Worm (Caenorhabditis elegans) whole organism, L1 larva: Measurements from ENCODE around the gene R04E5.7.

Experiments
- C04F5.9 ChIP-seq: sonication (generic microtip); optimal IDR thresholded peaks from 2 replicates; lab custom pipeline; 2016; ENCODE audit warnings: missing genetic modification characterization, missing compliant biosample characterization
- C16A3.4 ChIP-seq: fragments of 150-350 bp; optimal IDR thresholded peaks from 2 replicates; lab custom pipeline; 2014; ENCODE audit warnings: missing biosample characterization, missing genetic modification characterization
- F16B12.6 ChIP-seq: fragments of 150-350 bp; optimal IDR thresholded peaks from 2 replicates; lab custom pipeline; 2014; ENCODE audit warnings: missing biosample characterization, missing genetic modification characterization
- Y116A8C.19 ChIP-seq: sonication (generic microtip); optimal IDR thresholded peaks from 2 replicates; lab custom pipeline; 2016; ENCODE audit warnings: missing compliant biosample characterization, missing genetic modification characterization, borderline replicate concordance
- aha-1 ChIP-seq: fragments of 150-350 bp; optimal IDR thresholded peaks from 2 replicates; lab custom pipeline; 2014; ENCODE audit warnings: missing biosample characterization, missing genetic modification characterization
- blmp-1 ChIP-seq: fragments of 150-350 bp; optimal IDR thresholded peaks from 2 replicates; lab custom pipeline; 2014; ENCODE audit warnings: missing biosample characterization, missing genetic modification characterization
- ceh-82 ChIP-seq, 3 experiments: fragments of 150-350 bp in 1 of 3; sonication (generic microtip) in 2 of 3; optimal IDR thresholded peaks; 2 replicates each; lab custom pipeline; 2014 to 2017; ENCODE audit warnings: missing biosample characterization in 3 of 3, missing genetic modification characterization in 3 of 3
- ces-1 ChIP-seq: fragments of 150-350 bp; optimal IDR thresholded peaks from 2 replicates; lab custom pipeline; 2014; ENCODE audit warnings: missing biosample characterization, missing genetic modification reagents, missing genetic modification characterization
- dsc-1 ChIP-seq: sonication (generic microtip); optimal IDR thresholded peaks from 2 replicates; lab custom pipeline; 2016; ENCODE audit warnings: mild to moderate bottlenecking, missing genetic modification characterization, missing compliant biosample characterization
- efl-1 ChIP-seq, 4 experiments: fragments of 150-350 bp; optimal IDR thresholded peaks in 3 of 4; peaks in 1 of 4; 1 replicate in 1 of 4; 2 replicates in 3 of 4; lab custom pipeline; 2014; ENCODE audit warnings: missing biosample characterization in 2 of 4, missing genetic modification characterization in 2 of 4, missing genetic modification reagents in 2 of 4
- elt-3 ChIP-seq, 6 experiments: fragments of 150-350 bp in 1 of 6; sonication (generic microtip); optimal IDR thresholded peaks; 2 replicates each; lab custom pipeline; 2017 to 2018; ENCODE audit warnings: missing biosample characterization in 6 of 6, missing genetic modification characterization in 6 of 6, inconsistent platforms in 1 of 6
- ets-5 ChIP-seq: fragments of 200-800 bp; sonication (Bioruptor generic); IDR thresholded peaks from 2 replicates; pipeline ENCODE4 v1.3.6; 2022; ENCODE audit warnings: missing genetic modification characterization, missing compliant biosample characterization
- fkh-8 ChIP-seq: sonication (generic microtip); optimal IDR thresholded peaks from 2 replicates; lab custom pipeline; 2016; ENCODE audit warnings: mild to moderate bottlenecking, missing genetic modification characterization, missing compliant biosample characterization
- grh-1 ChIP-seq: fragments of 200-800 bp; sonication (Bioruptor generic); IDR thresholded peaks from 2 replicates; pipeline ENCODE4 v1.3.6; 2022; ENCODE audit warnings: missing genetic modification reagents, missing genetic modification characterization, missing compliant biosample characterization
- hlh-4 ChIP-seq: sonication (generic microtip); optimal IDR thresholded peaks from 2 replicates; lab custom pipeline; 2016; ENCODE audit warnings: mild to moderate bottlenecking, missing genetic modification characterization, missing compliant biosample characterization
- lin-13 ChIP-seq: fragments of 150-350 bp; optimal IDR thresholded peaks from 2 replicates; lab custom pipeline; 2014; ENCODE audit warnings: missing biosample characterization, missing genetic modification reagents, missing genetic modification characterization
- lin-14 ChIP-seq: fragments of 200-800 bp; sonication (Bioruptor generic); optimal IDR thresholded peaks from 2 replicates; lab custom pipeline; 2018; ENCODE audit warnings: mild to moderate bottlenecking, missing genetic modification characterization, moderate library complexity, missing compliant biosample characterization
- lin-15B ChIP-seq: fragments of 150-350 bp; sonication (generic microtip); optimal IDR thresholded peaks from 3 replicates; lab custom pipeline; 2014; ENCODE audit warnings: missing biosample characterization, missing genetic modification characterization
- lin-35 ChIP-seq, 2 experiments: fragments of 150-350 bp; optimal IDR thresholded peaks; 2 replicates each; lab custom pipeline; 2014; ENCODE audit warnings: missing biosample characterization in 2 of 2, missing genetic modification characterization in 2 of 2, missing genetic modification reagents in 2 of 2
- lsy-2 ChIP-seq, 2 experiments: fragments of 150-350 bp; optimal IDR thresholded peaks; 2 replicates each; lab custom pipeline; 2014; ENCODE audit warnings: missing biosample characterization in 2 of 2, missing genetic modification characterization in 2 of 2
- mdl-1 ChIP-seq, 2 experiments: fragments of 150-350 bp; optimal IDR thresholded peaks; 2 replicates each; lab custom pipeline; 2014 to 2017; ENCODE audit warnings: missing biosample characterization in 2 of 2, missing genetic modification characterization in 2 of 2, inconsistent platforms in 1 of 2
- mep-1 ChIP-seq: fragments of 150-350 bp; optimal IDR thresholded peaks from 2 replicates; lab custom pipeline; 2014; ENCODE audit warnings: missing biosample characterization, missing genetic modification characterization
- nhr-19 ChIP-seq: fragments of 200-800 bp; sonication (Bioruptor generic); conservative IDR thresholded peaks from 2 replicates; pipeline ENCODE4 v1.3.6; 2022; ENCODE audit warnings: missing genetic modification characterization, missing compliant biosample characterization
- nhr-20 ChIP-seq: sonication (generic microtip); optimal IDR thresholded peaks from 2 replicates; lab custom pipeline; 2016; ENCODE audit warnings: mild to moderate bottlenecking, missing genetic modification characterization, missing compliant biosample characterization
- nhr-237 ChIP-seq: fragments of 150-350 bp; optimal IDR thresholded peaks from 2 replicates; lab custom pipeline; 2014; ENCODE audit warnings: missing biosample characterization, missing genetic modification characterization
- nhr-71 ChIP-seq: sonication (generic microtip); optimal IDR thresholded peaks from 2 replicates; lab custom pipeline; 2016; ENCODE audit warnings: mild to moderate bottlenecking, missing genetic modification characterization, moderate library complexity, missing compliant biosample characterization
- nhr-76 ChIP-seq: sonication (generic microtip); optimal IDR thresholded peaks from 2 replicates; lab custom pipeline; 2017; ENCODE audit warnings: missing biosample characterization, missing genetic modification characterization
- nhr-77 ChIP-seq: fragments of 150-350 bp; optimal IDR thresholded peaks from 2 replicates; lab custom pipeline; 2014; ENCODE audit warnings: missing biosample characterization, missing genetic modification characterization
- nhr-84 ChIP-seq: sonication (generic microtip); optimal IDR thresholded peaks from 2 replicates; lab custom pipeline; 2017; ENCODE audit warnings: missing biosample characterization, missing genetic modification characterization
- nhr-85 ChIP-seq: sonication (generic microtip); peaks from one replicate; lab custom pipeline; 2016; ENCODE audit warnings: missing genetic modification characterization, inconsistent platforms, missing compliant biosample characterization
- nhr-90 ChIP-seq: sonication (generic microtip); optimal IDR thresholded peaks from 2 replicates; lab custom pipeline; 2016; ENCODE audit warnings: mild to moderate bottlenecking, missing genetic modification characterization, missing compliant biosample characterization; ENCODE audit not compliant: poor library complexity
- pqm-1 ChIP-seq: sonication (generic microtip); optimal IDR thresholded peaks from 3 replicates; lab custom pipeline; 2017; ENCODE audit warnings: missing biosample characterization, missing genetic modification characterization
- snpc-4 ChIP-seq: fragments of 150-350 bp; optimal IDR thresholded peaks from 2 replicates; lab custom pipeline; 2014; ENCODE audit warnings: missing biosample characterization, missing genetic modification characterization
- snu-23 ChIP-seq: sonication (generic microtip); optimal IDR thresholded peaks from 2 replicates; lab custom pipeline; 2016; ENCODE audit warnings: missing genetic modification characterization, missing compliant biosample characterization
- sox-4 ChIP-seq: sonication (generic microtip); optimal IDR thresholded peaks from 2 replicates; lab custom pipeline; 2016; ENCODE audit warnings: missing genetic modification characterization, missing compliant biosample characterization
- tbx-2 ChIP-seq: sonication (generic microtip); optimal IDR thresholded peaks from 2 replicates; lab custom pipeline; 2016; ENCODE audit warnings: missing genetic modification characterization, missing compliant biosample characterization
- unc-130 ChIP-seq: fragments of 150-350 bp; optimal IDR thresholded peaks from 2 replicates; lab custom pipeline; 2017; ENCODE audit warnings: missing biosample characterization, missing genetic modification characterization, inconsistent platforms
- unc-86 ChIP-seq: sonication (generic microtip); optimal IDR thresholded peaks from 2 replicates; lab custom pipeline; 2016; ENCODE audit warnings: missing genetic modification characterization, missing compliant biosample characterization
- xbp-1 ChIP-seq: sonication (generic microtip); optimal IDR thresholded peaks from 2 replicates; lab custom pipeline; 2016; ENCODE audit warnings: missing genetic modification characterization, missing compliant biosample characterization
- zag-1 ChIP-seq: fragments of 150-350 bp; optimal IDR thresholded peaks from 2 replicates; lab custom pipeline; 2014; ENCODE audit warnings: missing biosample characterization, missing genetic modification characterization
- ztf-4 ChIP-seq: fragments of 150-350 bp; optimal IDR thresholded peaks from 2 replicates; lab custom pipeline; 2014; ENCODE audit warnings: missing biosample characterization, missing genetic modification characterization

Gene R04E5.7

DNA sequence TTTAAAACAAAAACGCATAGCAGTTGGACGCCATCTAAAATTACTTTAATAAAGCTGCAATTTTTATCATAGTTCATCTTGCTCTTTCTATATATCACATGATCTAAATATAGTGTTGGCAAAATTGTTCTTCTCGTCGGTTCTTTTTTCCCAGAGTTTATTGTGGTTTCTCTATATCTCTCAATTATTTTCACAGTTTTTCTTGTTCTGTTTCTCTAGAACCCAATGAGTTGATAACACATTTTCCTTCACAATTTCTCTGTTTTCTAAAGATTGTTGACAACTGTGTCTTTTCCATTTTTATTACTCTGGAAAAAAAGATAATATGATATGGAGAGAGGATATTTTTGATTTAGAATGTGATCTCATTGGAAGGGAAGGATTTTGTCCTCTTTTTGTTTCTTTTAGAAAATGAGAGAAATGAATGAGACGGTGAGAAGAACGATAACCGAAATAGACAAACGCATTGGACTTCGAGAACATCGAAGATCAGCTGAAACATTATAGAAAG, 42.7 kb downstream of the R04E5.7 start:
- peak; percentile 62 for TF ChIP-seq nhr-20 (tag; lab: Kevin White, UChicago)
- no peak for TF ChIP-seq nhr-19 (GFP tag; lab: Robert Waterston, UW)
- TF ChIP-seq lsy-2 (tag; optimal IDR thresholded peaks at IDR 0.05; lab: Kevin White, UChicago): peak in 1 of 2 experiments; percentile 56
- TF ChIP-seq zag-1 (tag; lab: Kevin White, UChicago): no peak
- TF ChIP-seq xbp-1 (tag; lab: Kevin White, UChicago): no peak
- no peak for TF ChIP-seq fkh-8 (tag; lab: Kevin White, UChicago)
- no peak for TF ChIP-seq hlh-4 (tag; lab: Kevin White, UChicago)
- no peak for TF ChIP-seq mep-1 (tag; lab: Kevin White, UChicago)
- TF ChIP-seq nhr-85: no peak
- no peak for TF ChIP-seq aha-1 (tag; lab: Kevin White, UChicago)
- peak; percentile 40 for TF ChIP-seq blmp-1 (tag; lab: Kevin White, UChicago)
- TF ChIP-seq elt-3 (tag; optimal IDR thresholded peaks at IDR 0.05; lab: Kevin White, UChicago): peak in 2 of 6 experiments; percentile 48 to 88
- no peak for TF ChIP-seq efl-1 (optimal IDR thresholded peaks at IDR 0.05; lab: Kevin White, UChicago)
- peak in 1 of 2 experiments; percentile 71 for TF ChIP-seq efl-1 (GFP tag; optimal IDR thresholded peaks at IDR 0.05 in 1 of 2; lab: Kevin White, UChicago)
- TF ChIP-seq C04F5.9 (tag; lab: Kevin White, UChicago): no peak
- TF ChIP-seq lin-14 (GFP tag; lab: Kevin White, UChicago): peak; percentile 51
- TF ChIP-seq lin-13: no peak
- TF ChIP-seq ces-1 (GFP tag; lab: Kevin White, UChicago): no peak
- no peak for TF ChIP-seq unc-86 (tag; lab: Kevin White, UChicago)
- TF ChIP-seq ztf-4 (tag; lab: Kevin White, UChicago): no peak
- no peak for TF ChIP-seq lin-15B
- peak; percentile 14 for TF ChIP-seq snu-23
- TF ChIP-seq nhr-84: no peak
- peak; percentile 32 for TF ChIP-seq nhr-71 (tag; lab: Kevin White, UChicago)
- TF ChIP-seq lin-35 (GFP tag; optimal IDR thresholded peaks at IDR 0.05; lab: Kevin White, UChicago): peak in 1 of 2 experiments; percentile 21
- TF ChIP-seq F16B12.6: no peak
- no peak for TF ChIP-seq Y116A8C.19 (tag; lab: Kevin White, UChicago)
- no peak for TF ChIP-seq ets-5
- TF ChIP-seq, all 84 proteins: peak for 9

DNA sequence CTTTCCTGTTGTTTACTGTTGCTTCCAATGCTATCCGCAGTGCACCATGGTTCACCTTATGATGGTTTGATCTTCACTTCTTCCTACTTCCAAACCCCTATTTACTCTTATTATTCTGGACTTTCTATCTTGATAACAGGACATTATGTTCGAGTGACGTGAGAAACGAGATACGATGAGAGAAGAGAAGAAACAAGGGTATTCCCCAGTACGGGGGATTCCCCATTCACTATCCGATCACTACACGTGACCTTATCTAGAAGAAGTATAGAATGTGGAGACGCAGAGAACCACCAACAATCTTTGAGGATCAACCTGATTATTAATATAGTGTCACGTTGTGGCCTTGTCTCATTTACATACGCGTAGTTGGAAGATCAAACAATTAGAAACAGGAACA, 44.5 kb downstream of the R04E5.7 start:
- TF ChIP-seq lin-14 (GFP tag; lab: Kevin White, UChicago) (peak; percentile 52), ets-5 (no peak), ztf-4 (tag; lab: Kevin White, UChicago) (peak; percentile 11), nhr-237 (tag; lab: Kevin White, UChicago) (no peak), dsc-1 (tag; lab: Kevin White, UChicago) (no peak), aha-1 (tag; lab: Kevin White, UChicago) (no peak), nhr-76 (no peak), tbx-2 (tag; lab: Kevin White, UChicago) (peak; percentile 13), grh-1 (GFP tag; lab: Robert Waterston, UW) (no peak), nhr-19 (GFP tag; lab: Robert Waterston, UW) (peak; percentile 25), ceh-82 (tag; optimal IDR thresholded peaks at IDR 0.05; lab: Kevin White, UChicago) (no peak), nhr-71 (tag; lab: Kevin White, UChicago) (peak; percentile 58), pqm-1 (tag; lab: Kevin White, UChicago) (no peak), elt-3 (tag; optimal IDR thresholded peaks at IDR 0.05; lab: Kevin White, UChicago) (peak in 3 of 6 experiments; percentile 13 to 93 (median 75)), snu-23 (peak; percentile 36), lsy-2 (tag; optimal IDR thresholded peaks at IDR 0.05; lab: Kevin White, UChicago) (peak in 1 of 2 experiments; percentile 27), C16A3.4 (tag; lab: Kevin White, UChicago) (peak; percentile 21), snpc-4 (no peak), nhr-85 (peak; percentile 90), blmp-1 (tag; lab: Kevin White, UChicago) (peak; percentile 89), mdl-1 (tag; optimal IDR thresholded peaks at IDR 0.05; lab: Kevin White, UChicago) (peak in 1 of 2 experiments; percentile 61), nhr-20 (tag; lab: Kevin White, UChicago) (peak; percentile 60), unc-86 (tag; lab: Kevin White, UChicago) (no peak), unc-130 (tag; lab: Kevin White, UChicago) (no peak), lin-35 (GFP tag; optimal IDR thresholded peaks at IDR 0.05; lab: Kevin White, UChicago) (peak in 1 of 2 experiments; percentile 19), nhr-77 (tag; lab: Kevin White, UChicago) (no peak), nhr-90 (tag; lab: Kevin White, UChicago) (peak; percentile 20), sox-4 (tag; lab: Kevin White, UChicago) (no peak), mep-1 (tag; lab: Kevin White, UChicago) (peak; percentile 4)
